Fruit fly (Drosophila melanogaster) whole organism, embryonic: ENCODE measurements around the gene Rad60.
A peak's percentile ranks its signal among the peaks of the same experiment; 100 is the strongest.

ENCODE experiments used
- B-H1 ChIP-seq: fragments of 200-800 bp; sonication (Bioruptor generic); IDR thresholded peaks from 3 replicates; pipeline ENCODE4 v1.3.6; 2022; ENCODE audit warnings: missing biosample characterization, missing genetic modification characterization
- Blimp-1 ChIP-seq: fragments of 200-800 bp; sonication (Bioruptor generic); optimal IDR thresholded peaks from 3 replicates; lab custom pipeline; 2018; ENCODE audit warnings: missing biosample characterization, missing genetic modification characterization, mild to moderate bottlenecking, moderate library complexity, missing genetic modification reagents
- CG10209 ChIP-seq: fragments of 200-800 bp; sonication (Bioruptor generic); optimal IDR thresholded peaks from 3 replicates; lab custom pipeline; 2017; ENCODE audit warnings: missing biosample characterization, mild to moderate bottlenecking, missing genetic modification characterization, missing genetic modification reagents
- CG10431 ChIP-seq: fragments of 200-800 bp; sonication (Bioruptor generic); optimal IDR thresholded peaks from 3 replicates; lab custom pipeline; 2018; ENCODE audit warnings: missing biosample characterization, mild to moderate bottlenecking, missing genetic modification characterization
- CG11456 ChIP-seq: fragments of 200-800 bp; sonication (Bioruptor generic); IDR thresholded peaks from 3 replicates; pipeline ENCODE4 v1.3.6; 2022; ENCODE audit warnings: missing biosample characterization, missing genetic modification characterization
- CG12155 ChIP-seq: fragments of 200-800 bp; sonication (Bioruptor generic); optimal IDR thresholded peaks from 3 replicates; lab custom pipeline; 2016; ENCODE audit warnings: missing biosample characterization, missing genetic modification characterization
- CG12236 ChIP-seq: fragments of 200-800 bp; sonication (Bioruptor generic); optimal IDR thresholded peaks from 2 replicates; lab custom pipeline; 2016; ENCODE audit warnings: missing biosample characterization, missing genetic modification characterization
- CG13123 ChIP-seq: fragments of 200-800 bp; sonication (Bioruptor generic); optimal IDR thresholded peaks from 2 replicates; lab custom pipeline; 2016; ENCODE audit warnings: missing biosample characterization, missing genetic modification characterization
- CG15601 ChIP-seq: fragments of 200-800 bp; sonication (Bioruptor generic); optimal IDR thresholded peaks from 3 replicates; lab custom pipeline; 2019; ENCODE audit warnings: missing biosample characterization, mild to moderate bottlenecking, missing genetic modification characterization, moderate library complexity
- CG1792 ChIP-seq: fragments of 200-800 bp; sonication (Bioruptor generic); optimal IDR thresholded peaks from 2 replicates; lab custom pipeline; 2016; ENCODE audit warnings: missing biosample characterization, missing genetic modification characterization
- CG18476 ChIP-seq: fragments of 200-800 bp; sonication (Bioruptor generic); optimal IDR thresholded peaks from 2 replicates; lab custom pipeline; 2016; ENCODE audit warnings: missing biosample characterization, mild to moderate bottlenecking, missing genetic modification characterization
- CG18619 ChIP-seq: fragments of 200-800 bp; sonication (Bioruptor generic); optimal IDR thresholded peaks from 3 replicates; lab custom pipeline; 2017; ENCODE audit warnings: missing biosample characterization, mild to moderate bottlenecking, missing genetic modification characterization
- CG2678 ChIP-seq: fragments of 200-800 bp; sonication (Bioruptor generic); optimal IDR thresholded peaks from 3 replicates; lab custom pipeline; 2019; ENCODE audit warnings: missing biosample characterization, mild to moderate bottlenecking, missing genetic modification characterization, moderate library complexity
- CG30403 ChIP-seq: fragments of 200-800 bp; sonication (Bioruptor generic); optimal IDR thresholded peaks from 3 replicates; lab custom pipeline; 2016; ENCODE audit warnings: missing biosample characterization, missing genetic modification characterization
- CG3163 ChIP-seq: fragments of 200-800 bp; sonication (Bioruptor generic); optimal IDR thresholded peaks from 3 replicates; lab custom pipeline; 2016; ENCODE audit warnings: missing biosample characterization, missing genetic modification characterization
- CG33557 ChIP-seq: fragments of 200-800 bp; sonication (Bioruptor generic); optimal IDR thresholded peaks from 2 replicates; lab custom pipeline; 2019; ENCODE audit warnings: missing biosample characterization, mild to moderate bottlenecking, missing genetic modification characterization, moderate library complexity
- CG34376 ChIP-seq: fragments of 200-800 bp; sonication (Bioruptor generic); optimal IDR thresholded peaks from 2 replicates; lab custom pipeline; 2018; ENCODE audit warnings: missing biosample characterization, mild to moderate bottlenecking, missing genetic modification characterization
- CG34422 ChIP-seq: fragments of 200-800 bp; sonication (Bioruptor generic); IDR thresholded peaks from 3 replicates; pipeline ENCODE4 v1.3.6; 2022; ENCODE audit warnings: missing biosample characterization, missing genetic modification characterization
- CG4854 ChIP-seq: fragments of 200-800 bp; sonication (Bioruptor generic); optimal IDR thresholded peaks from 2 replicates; lab custom pipeline; 2016; ENCODE audit warnings: missing biosample characterization, missing genetic modification characterization, inconsistent platforms
- CG5180 ChIP-seq: fragments of 200-800 bp; sonication (Bioruptor generic); optimal IDR thresholded peaks from 3 replicates; lab custom pipeline; 2017; ENCODE audit warnings: missing biosample characterization, missing genetic modification characterization, mild to moderate bottlenecking, moderate library complexity, missing genetic modification reagents
- CG5953 ChIP-seq: fragments of 200-800 bp; sonication (Bioruptor generic); IDR thresholded peaks from 2 replicates; pipeline ENCODE4 v1.3.6; 2022; ENCODE audit warnings: missing biosample characterization, missing genetic modification characterization
- CG6654 ChIP-seq: fragments of 200-800 bp; sonication (Bioruptor generic); optimal IDR thresholded peaks from 2 replicates; lab custom pipeline; 2017; ENCODE audit warnings: missing biosample characterization, mild to moderate bottlenecking, missing genetic modification characterization
- CG7357 ChIP-seq: fragments of 200-800 bp; sonication (Bioruptor generic); IDR thresholded peaks from 3 replicates; pipeline ENCODE4 v1.3.6; 2022; ENCODE audit warnings: missing biosample characterization, missing genetic modification characterization
- CG7928 ChIP-seq: fragments of 200-800 bp; sonication (Bioruptor generic); optimal IDR thresholded peaks from 2 replicates; lab custom pipeline; 2017; ENCODE audit warnings: missing biosample characterization, mild to moderate bottlenecking, missing genetic modification characterization
- CG9876 ChIP-seq: fragments of 200-800 bp; sonication (Bioruptor generic); optimal IDR thresholded peaks from 2 replicates; lab custom pipeline; 2016; ENCODE audit warnings: missing biosample characterization, missing genetic modification characterization
- CG9932 ChIP-seq: fragments of 200-800 bp; sonication (Bioruptor generic); IDR thresholded peaks from 2 replicates; pipeline ENCODE4 v1.3.6; 2022; ENCODE audit warnings: missing biosample characterization, missing genetic modification characterization
- CTCF ChIP-seq: fragments of 200-800 bp; sonication (Bioruptor generic); optimal IDR thresholded peaks from 2 replicates; lab custom pipeline; 2017; ENCODE audit warnings: missing biosample characterization, mild to moderate bottlenecking, missing genetic modification characterization, moderate library complexity
- Dek ChIP-seq: fragments of 200-800 bp; sonication (Bioruptor generic); optimal IDR thresholded peaks from 3 replicates; lab custom pipeline; 2019; ENCODE audit warnings: missing biosample characterization, mild to moderate bottlenecking, missing genetic modification characterization, moderate library complexity
- Dip3 ChIP-seq: fragments of 200-800 bp; sonication (Bioruptor generic); optimal IDR thresholded peaks from 3 replicates; lab custom pipeline; 2016; ENCODE audit warnings: missing biosample characterization, missing genetic modification characterization
- Dll ChIP-seq: fragments of 200-800 bp; sonication (Bioruptor generic); IDR thresholded peaks from 4 replicates; pipeline ENCODE4 v1.3.6; 2022; ENCODE audit warnings: missing biosample characterization, missing genetic modification characterization; ENCODE audit not compliant: partially characterized antibody
- E2f2 ChIP-seq: fragments of 200-800 bp; sonication (Bioruptor generic); IDR thresholded peaks from 2 replicates; pipeline ENCODE4 v1.3.6; 2022; ENCODE audit warnings: missing biosample characterization, missing genetic modification characterization
- Ets97D ChIP-seq: fragments of 200-800 bp; sonication (Bioruptor generic); optimal IDR thresholded peaks from 3 replicates; lab custom pipeline; 2016; ENCODE audit warnings: missing biosample characterization, missing genetic modification characterization
- Neu2 ChIP-seq: fragments of 200-800 bp; sonication (Bioruptor generic); optimal IDR thresholded peaks from 3 replicates; lab custom pipeline; 2016; ENCODE audit warnings: missing biosample characterization, missing genetic modification characterization, borderline replicate concordance
- Nf-YA ChIP-seq: fragments of 200-800 bp; sonication (Bioruptor generic); IDR thresholded peaks from 2 replicates; pipeline ENCODE4 v1.3.6; 2022; ENCODE audit warnings: missing biosample characterization, missing genetic modification characterization
- NfI ChIP-seq: fragments of 200-800 bp; sonication (Bioruptor generic); optimal IDR thresholded peaks from 3 replicates; lab custom pipeline; 2018; ENCODE audit warnings: missing biosample characterization, mild to moderate bottlenecking, missing genetic modification characterization, moderate library complexity
- Sox102F ChIP-seq: fragments of 200-800 bp; sonication (Bioruptor generic); optimal IDR thresholded peaks from 2 replicates; lab custom pipeline; 2018; ENCODE audit warnings: missing biosample characterization, mild to moderate bottlenecking, missing genetic modification characterization, moderate library complexity
- ab ChIP-seq: fragments of 200-800 bp; sonication (Bioruptor generic); optimal IDR thresholded peaks from 2 replicates; lab custom pipeline; 2016; ENCODE audit warnings: missing biosample characterization, missing genetic modification characterization
- btn ChIP-seq: fragments of 200-800 bp; sonication (Bioruptor generic); optimal IDR thresholded peaks from 2 replicates; lab custom pipeline; 2016; ENCODE audit warnings: missing biosample characterization, missing genetic modification characterization
- cato ChIP-seq: fragments of 200-800 bp; sonication (Bioruptor generic); optimal IDR thresholded peaks from 2 replicates; lab custom pipeline; 2016; ENCODE audit warnings: missing biosample characterization, missing genetic modification characterization, borderline replicate concordance
- caup ChIP-seq: fragments of 200-800 bp; sonication (Bioruptor generic); optimal IDR thresholded peaks from 3 replicates; lab custom pipeline; 2017; ENCODE audit warnings: missing biosample characterization, mild to moderate bottlenecking, missing genetic modification characterization, moderate library complexity; ENCODE audit not compliant: severe bottlenecking
- croc ChIP-seq: fragments of 200-800 bp; sonication (Bioruptor generic); conservative IDR thresholded peaks from 3 replicates; pipeline ENCODE4 v1.3.6; 2022; ENCODE audit warnings: missing biosample characterization, missing genetic modification characterization
- emc ChIP-seq: fragments of 200-800 bp; sonication (Bioruptor generic); optimal IDR thresholded peaks from 2 replicates; lab custom pipeline; 2016; ENCODE audit warnings: missing biosample characterization, missing genetic modification characterization
- esg ChIP-seq: fragments of 200-800 bp; sonication (Bioruptor generic); conservative IDR thresholded peaks from 2 replicates; pipeline ENCODE4 v1.3.6; 2022; ENCODE audit warnings: missing biosample characterization, missing genetic modification characterization
- gro ChIP-seq: fragments of 200-800 bp; sonication (Bioruptor generic); optimal IDR thresholded peaks from 2 replicates; lab custom pipeline; 2016; ENCODE audit warnings: missing biosample characterization, missing genetic modification characterization
- gt ChIP-seq: fragments of 200-800 bp; sonication (Bioruptor generic); IDR thresholded peaks from 2 replicates; pipeline ENCODE4 v1.3.6; 2022; ENCODE audit warnings: missing biosample characterization, missing genetic modification characterization
- inv ChIP-seq: fragments of 200-800 bp; sonication (Bioruptor generic); IDR thresholded peaks from 2 replicates; pipeline ENCODE4 v1.3.6; 2022; ENCODE audit warnings: missing biosample characterization, missing genetic modification characterization; ENCODE audit not compliant: partially characterized antibody
- lbe ChIP-seq: fragments of 200-800 bp; sonication (Bioruptor generic); optimal IDR thresholded peaks from 2 replicates; lab custom pipeline; 2016; ENCODE audit warnings: missing biosample characterization, mild to moderate bottlenecking, missing genetic modification characterization
- lmd ChIP-seq: fragments of 200-800 bp; sonication (Bioruptor generic); IDR thresholded peaks from 2 replicates; pipeline ENCODE4 v1.3.6; 2022; ENCODE audit warnings: missing biosample characterization, missing genetic modification characterization
- sens-2 ChIP-seq: fragments of 200-800 bp; sonication (Bioruptor generic); IDR thresholded peaks from 2 replicates; pipeline ENCODE4 v1.3.6; 2022; ENCODE audit warnings: missing biosample characterization, missing genetic modification characterization
- vvl ChIP-seq: fragments of 200-800 bp; sonication (Bioruptor generic); IDR thresholded peaks from 2 replicates; pipeline ENCODE4 v1.3.6; 2022; ENCODE audit warnings: missing biosample characterization, missing genetic modification characterization
- zen2 ChIP-seq: fragments of 200-800 bp; sonication (Bioruptor generic); IDR thresholded peaks from 3 replicates; pipeline ENCODE4 v1.3.6; 2022; ENCODE audit warnings: missing biosample characterization, missing genetic modification characterization; ENCODE audit not compliant: partially characterized antibody

Rad60 gene

DNA sequence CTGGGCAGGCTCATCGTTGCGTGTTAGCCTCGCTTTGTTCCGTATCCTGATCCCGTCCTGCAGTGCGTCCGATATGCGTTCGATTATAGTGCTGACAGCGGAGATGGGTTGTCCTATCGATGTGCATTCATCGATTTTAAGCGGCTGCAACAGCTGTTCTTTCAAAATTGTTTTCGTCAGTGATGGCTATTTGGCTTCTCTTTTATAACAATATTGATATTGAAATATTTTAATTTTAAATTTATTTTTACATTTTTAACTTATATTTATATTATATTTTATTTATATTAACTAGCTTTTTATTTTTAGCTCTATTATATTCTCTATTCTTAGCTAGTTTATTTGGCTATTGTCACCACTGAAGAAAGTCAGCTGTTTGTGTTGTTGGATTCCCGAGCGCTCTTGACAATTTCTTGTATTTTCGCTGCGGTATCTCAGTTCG, 6.7 kb upstream of the Rad60 start, which contains the start of the genes wda and Pex11c (continued):
- peak; percentile 83 for TF ChIP-seq NfI (GFP tag; lab: Kevin White, UChicago)
- no peak for TF ChIP-seq btn (GFP tag; lab: Kevin White, UChicago)
- TF ChIP-seq CG9932 (GFP tag; lab: Robert Waterston, UW): no peak; the same call in none of the 2 replicates
- peak; percentile 94 for TF ChIP-seq Sox102F (GFP tag; lab: Kevin White, UChicago)
- TF ChIP-seq CG15601 (tag; lab: Kevin White, UChicago): peak; percentile 89
- TF ChIP-seq CG9876 (GFP tag; lab: Kevin White, UChicago): no peak
- peak; percentile 85 for TF ChIP-seq lbe (GFP tag; lab: Kevin White, UChicago)
- TF ChIP-seq sens-2 (GFP tag; lab: Robert Waterston, UW): peak; percentile 50; the same call in 1 of the 2 replicates
- TF ChIP-seq CG1792 (GFP tag; lab: Kevin White, UChicago): no peak
- TF ChIP-seq CG5180 (GFP tag; lab: Kevin White, UChicago): no peak
- TF ChIP-seq CG12236: no peak
- peak; percentile 88 for TF ChIP-seq CG18619 (GFP tag; lab: Kevin White, UChicago)
- peak; percentile 92 for TF ChIP-seq CG10209
- TF ChIP-seq CG7928 (GFP tag; lab: Kevin White, UChicago): no peak
- no peak for TF ChIP-seq emc
- TF ChIP-seq lmd (GFP tag; lab: Robert Waterston, UW): peak; percentile 87; the same call in 1 of the 2 replicates
- peak; percentile 26 for TF ChIP-seq Dip3
- TF ChIP-seq CG10431: peak; percentile 57
- TF ChIP-seq gt: peak; percentile 80
- no peak for TF ChIP-seq CG34376 (GFP tag; lab: Kevin White, UChicago)
- TF ChIP-seq CG12155 (GFP tag; lab: Kevin White, UChicago): peak; percentile 83
- TF ChIP-seq ab: no peak
- no peak for TF ChIP-seq Neu2 (GFP tag; lab: Kevin White, UChicago)
- peak; percentile 68 for TF ChIP-seq CG5953 (GFP tag; lab: Robert Waterston, UW)
- peak; percentile 95 for TF ChIP-seq vvl (GFP tag; lab: Robert Waterston, UW)
- TF ChIP-seq E2f2: peak; percentile 73
- TF ChIP-seq CG33557 (GFP tag; lab: Kevin White, UChicago): peak; percentile 85
- peak; percentile 93 for TF ChIP-seq CG34422
- TF ChIP-seq B-H1 (GFP tag; lab: Robert Waterston, UW): peak; percentile 77
- TF ChIP-seq CG2678 (tag; lab: Kevin White, UChicago): peak; percentile 92
- peak; percentile 82 for TF ChIP-seq caup (GFP tag; lab: Kevin White, UChicago)
- TF ChIP-seq Nf-YA (GFP tag; lab: Robert Waterston, UW): 0 out of 2 replicates have a peak, but pooled peaks have one; percentile 17
- no peak for TF ChIP-seq CTCF (GFP tag; lab: Kevin White, UChicago)
- peak; percentile 88 for TF ChIP-seq croc
- peak; percentile 59 for TF ChIP-seq Blimp-1 (GFP tag; lab: Kevin White, UChicago)
- peak; percentile 87 for TF ChIP-seq esg (GFP tag; lab: Robert Waterston, UW)
- TF ChIP-seq Dll (GFP tag; lab: Robert Waterston, UW): peak; percentile 79
- peak; percentile 88 for TF ChIP-seq CG30403 (GFP tag; lab: Kevin White, UChicago)
- peak; percentile 61 for TF ChIP-seq CG13123
- peak; percentile 59; the same call in 1 of the 2 replicates for TF ChIP-seq inv (GFP tag; lab: Robert Waterston, UW)
- peak; percentile 77 for TF ChIP-seq cato (GFP tag; lab: Kevin White, UChicago)
- no peak for TF ChIP-seq Ets97D (GFP tag; lab: Kevin White, UChicago)
- peak; percentile 75; the same call in 2 of the 3 replicates for TF ChIP-seq CG7357 (GFP tag; lab: Robert Waterston, UW)
- TF ChIP-seq CG4854 (GFP tag; lab: Kevin White, UChicago): no peak
- TF ChIP-seq zen2 (GFP tag; lab: Robert Waterston, UW): peak; percentile 19; the same call in 1 of the 3 replicates
- TF ChIP-seq Dek (tag; lab: Kevin White, UChicago): peak; percentile 91
- no peak for TF ChIP-seq gro (GFP tag; lab: Kevin White, UChicago)
- TF ChIP-seq CG18476 (GFP tag; lab: Kevin White, UChicago): no peak
- no peak for TF ChIP-seq CG11456 (GFP tag; lab: Robert Waterston, UW)
- no peak for TF ChIP-seq CG3163 (GFP tag; lab: Kevin White, UChicago)
- TF ChIP-seq CG6654 (GFP tag; lab: Kevin White, UChicago): no peak
